Worm (Caenorhabditis elegans) whole organism, L2 larva: ENCODE measurements around the gene mam-2.

Experiments
- C34F6.9 ChIP-seq: fragments of 150-350 bp; optimal IDR thresholded peaks from 2 replicates; lab custom pipeline; 2014; ENCODE audit warnings: missing biosample characterization, missing genetic modification characterization
- F13H6.1 ChIP-seq: sonication (generic microtip); optimal IDR thresholded peaks from 2 replicates; lab custom pipeline; 2016; ENCODE audit warnings: missing genetic modification characterization, missing compliant biosample characterization
- R02D3.7 ChIP-seq: fragments of 150-350 bp; optimal IDR thresholded peaks from 2 replicates; lab custom pipeline; 2014; ENCODE audit warnings: missing biosample characterization, missing genetic modification characterization
- Y55F3AM.14 ChIP-seq: fragments of 200-800 bp; sonication (Bioruptor generic); optimal IDR thresholded peaks from 2 replicates; lab custom pipeline; 2018; ENCODE audit warnings: mild to moderate bottlenecking, missing genetic modification characterization, missing compliant biosample characterization
- ZK546.5 ChIP-seq: sonication (generic microtip); optimal IDR thresholded peaks from 2 replicates; lab custom pipeline; 2017; ENCODE audit warnings: missing biosample characterization, missing genetic modification characterization
- alr-1 ChIP-seq: fragments of 150-350 bp; optimal IDR thresholded peaks from 2 replicates; lab custom pipeline; 2014; ENCODE audit warnings: missing biosample characterization, missing genetic modification characterization
- aly-2 ChIP-seq: fragments of 150-350 bp; optimal IDR thresholded peaks from 2 replicates; lab custom pipeline; 2014; ENCODE audit warnings: missing biosample characterization, missing genetic modification characterization
- ama-1 ChIP-seq: fragments of 150-350 bp; optimal IDR thresholded peaks from 2 replicates; lab custom pipeline; 2018; ENCODE audit warnings: inconsistent platforms
- ceh-16 ChIP-seq: fragments of 150-350 bp; optimal IDR thresholded peaks from 2 replicates; lab custom pipeline; 2014; ENCODE audit warnings: missing biosample characterization, missing genetic modification characterization
- ceh-82 ChIP-seq: fragments of 150-350 bp; optimal IDR thresholded peaks from 2 replicates; lab custom pipeline; 2014; ENCODE audit warnings: missing biosample characterization, missing genetic modification characterization
- crh-2 ChIP-seq: sonication (generic microtip); optimal IDR thresholded peaks from 2 replicates; lab custom pipeline; 2017; ENCODE audit warnings: missing biosample characterization, missing genetic modification characterization
- dmd-4 ChIP-seq: sonication (generic microtip); optimal IDR thresholded peaks from 2 replicates; lab custom pipeline; 2017; ENCODE audit warnings: missing biosample characterization, missing genetic modification characterization
- egl-27 ChIP-seq: sonication (generic microtip); optimal IDR thresholded peaks from 3 replicates; lab custom pipeline; 2017; ENCODE audit warnings: missing biosample characterization, missing genetic modification reagents, missing genetic modification characterization
- elt-1 ChIP-seq: fragments of 150-350 bp; optimal IDR thresholded peaks from 2 replicates; lab custom pipeline; 2014; ENCODE audit warnings: missing biosample characterization, missing genetic modification characterization
- elt-3 ChIP-seq: sonication (generic microtip); optimal IDR thresholded peaks from 2 replicates; lab custom pipeline; 2017; ENCODE audit warnings: missing biosample characterization, missing genetic modification characterization
- fos-1 ChIP-seq: fragments of 150-350 bp; optimal IDR thresholded peaks from 2 replicates; lab custom pipeline; 2014; ENCODE audit warnings: missing biosample characterization, missing genetic modification characterization
- gmeb-1 ChIP-seq: fragments of 150-350 bp; optimal IDR thresholded peaks from 2 replicates; lab custom pipeline; 2014; ENCODE audit warnings: missing biosample characterization, missing genetic modification characterization
- lin-39 ChIP-seq: fragments of 150-350 bp; optimal IDR thresholded peaks from 2 replicates; lab custom pipeline; 2014; ENCODE audit warnings: missing biosample characterization, missing genetic modification reagents, missing genetic modification characterization
- lsy-2 ChIP-seq, 2 experiments: fragments of 150-350 bp in 1 of 2; sonication (generic microtip) in 1 of 2; optimal IDR thresholded peaks; 2 replicates each; lab custom pipeline; 2014 to 2017; ENCODE audit warnings: missing biosample characterization in 2 of 2, missing genetic modification characterization in 2 of 2
- mbf-1 ChIP-seq: sonication (generic microtip); optimal IDR thresholded peaks from 2 replicates; lab custom pipeline; 2017; ENCODE audit warnings: missing biosample characterization, missing genetic modification characterization
- mdl-1 ChIP-seq, 2 experiments: fragments of 150-350 bp in 1 of 2; sonication (generic microtip) in 1 of 2; optimal IDR thresholded peaks; 2 replicates each; lab custom pipeline; 2017; ENCODE audit warnings: missing biosample characterization in 2 of 2, missing genetic modification characterization in 2 of 2
- nhr-11 ChIP-seq: fragments of 150-350 bp; optimal IDR thresholded peaks from 2 replicates; lab custom pipeline; 2014; ENCODE audit warnings: missing biosample characterization, missing genetic modification characterization
- nhr-129 ChIP-seq: fragments of 150-350 bp; optimal IDR thresholded peaks from 2 replicates; lab custom pipeline; 2014; ENCODE audit warnings: missing biosample characterization, missing genetic modification characterization
- nhr-21 ChIP-seq: fragments of 150-350 bp; optimal IDR thresholded peaks from 2 replicates; lab custom pipeline; 2014; ENCODE audit warnings: missing biosample characterization, missing genetic modification characterization
- nhr-23 ChIP-seq: fragments of 150-350 bp; optimal IDR thresholded peaks from 2 replicates; lab custom pipeline; 2014; ENCODE audit warnings: missing biosample characterization, missing genetic modification reagents, missing genetic modification characterization
- nhr-237 ChIP-seq: fragments of 150-350 bp; optimal IDR thresholded peaks from 2 replicates; lab custom pipeline; 2014; ENCODE audit warnings: missing biosample characterization, missing genetic modification characterization
- nhr-25 ChIP-seq: fragments of 150-350 bp; sonication (generic microtip); optimal IDR thresholded peaks from 3 replicates; lab custom pipeline; 2014; ENCODE audit warnings: missing biosample characterization, missing genetic modification characterization
- nhr-6 ChIP-seq: fragments of 150-350 bp; optimal IDR thresholded peaks from 2 replicates; lab custom pipeline; 2014; ENCODE audit warnings: missing biosample characterization, missing genetic modification characterization
- sem-4 ChIP-seq: fragments of 150-350 bp; optimal IDR thresholded peaks from 2 replicates; lab custom pipeline; 2014; ENCODE audit warnings: missing biosample characterization, missing genetic modification reagents, missing genetic modification characterization
- skn-1 ChIP-seq: sonication (generic microtip); optimal IDR thresholded peaks from 2 replicates; lab custom pipeline; 2017; ENCODE audit warnings: missing biosample characterization, missing genetic modification characterization
- sma-3 ChIP-seq: sonication (generic microtip); optimal IDR thresholded peaks from 2 replicates; lab custom pipeline; 2016; ENCODE audit warnings: missing genetic modification reagents, missing genetic modification characterization, missing compliant biosample characterization
- sma-9 ChIP-seq, 2 experiments: fragments of 150-350 bp in 1 of 2; sonication (generic microtip) in 1 of 2; optimal IDR thresholded peaks; 2 replicates each; lab custom pipeline; 2014 to 2016; ENCODE audit warnings: missing genetic modification characterization in 2 of 2, mild to moderate bottlenecking in 1 of 2, missing biosample characterization in 1 of 2, missing compliant biosample characterization in 1 of 2, missing genetic modification reagents in 1 of 2, moderate library complexity in 1 of 2
- snpc-4 ChIP-seq: fragments of 150-350 bp; optimal IDR thresholded peaks from 2 replicates; lab custom pipeline; 2014; ENCODE audit warnings: missing biosample characterization, missing genetic modification characterization
- unc-39 ChIP-seq: fragments of 150-350 bp; optimal IDR thresholded peaks from 2 replicates; lab custom pipeline; 2014; ENCODE audit warnings: missing biosample characterization, missing genetic modification characterization
- unc-55 ChIP-seq: fragments of 150-350 bp; sonication (generic microtip); optimal IDR thresholded peaks from 3 replicates; lab custom pipeline; 2014; ENCODE audit warnings: missing biosample characterization, missing genetic modification reagents, missing genetic modification characterization
- unc-62 ChIP-seq: fragments of 150-350 bp; optimal IDR thresholded peaks from 2 replicates; lab custom pipeline; 2014; ENCODE audit warnings: missing biosample characterization, missing genetic modification reagents, missing genetic modification characterization
- zag-1 ChIP-seq: fragments of 150-350 bp; optimal IDR thresholded peaks from 2 replicates; lab custom pipeline; 2014; ENCODE audit warnings: missing biosample characterization, missing genetic modification characterization
- ztf-1 ChIP-seq: fragments of 200-800 bp; sonication (Bioruptor generic); conservative IDR thresholded peaks from 2 replicates; pipeline ENCODE4 v1.3.6; 2022; ENCODE audit warnings: missing genetic modification characterization, missing compliant biosample characterization

Gene mam-2

DNA sequence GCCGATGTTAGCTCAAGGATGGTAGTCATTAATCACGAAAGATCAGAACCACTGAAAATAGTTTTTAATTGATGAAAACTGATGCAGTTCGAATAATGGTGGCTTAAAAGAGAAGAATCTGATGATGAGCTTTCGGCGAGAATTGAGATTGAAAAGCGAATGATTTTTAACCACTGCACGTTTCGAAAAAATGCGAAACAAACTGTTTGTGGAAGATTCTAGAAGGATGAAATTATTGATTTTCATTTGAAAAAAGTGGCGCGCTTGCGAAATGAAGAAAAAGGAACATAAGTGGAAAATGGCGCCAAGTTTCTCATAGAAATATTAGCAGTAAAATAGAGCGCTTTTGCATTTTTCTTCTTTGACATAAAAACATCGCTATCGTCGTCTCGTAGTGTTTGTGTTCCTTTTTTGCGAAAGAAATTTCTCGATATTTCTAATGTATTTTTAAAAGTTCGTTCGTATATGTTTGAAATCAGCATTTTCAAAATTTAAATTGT lies 11.9 kb downstream of the mam-2 start, which contains the start of gene uba-1 (continued):
- TF ChIP-seq nhr-23 (tag; lab: Kevin White, UChicago) = no peak
- peak; percentile 67 for TF ChIP-seq nhr-25 (tag; lab: Kevin White, UChicago)
- no peak for TF ChIP-seq R02D3.7 (tag; lab: Kevin White, UChicago)
- TF ChIP-seq sma-9 (GFP tag; optimal IDR thresholded peaks at IDR 0.05; lab: Kevin White, UChicago) = no peak
- TF ChIP-seq sma-9 (tag; optimal IDR thresholded peaks at IDR 0.05; lab: Kevin White, UChicago) = no peak

DNA sequence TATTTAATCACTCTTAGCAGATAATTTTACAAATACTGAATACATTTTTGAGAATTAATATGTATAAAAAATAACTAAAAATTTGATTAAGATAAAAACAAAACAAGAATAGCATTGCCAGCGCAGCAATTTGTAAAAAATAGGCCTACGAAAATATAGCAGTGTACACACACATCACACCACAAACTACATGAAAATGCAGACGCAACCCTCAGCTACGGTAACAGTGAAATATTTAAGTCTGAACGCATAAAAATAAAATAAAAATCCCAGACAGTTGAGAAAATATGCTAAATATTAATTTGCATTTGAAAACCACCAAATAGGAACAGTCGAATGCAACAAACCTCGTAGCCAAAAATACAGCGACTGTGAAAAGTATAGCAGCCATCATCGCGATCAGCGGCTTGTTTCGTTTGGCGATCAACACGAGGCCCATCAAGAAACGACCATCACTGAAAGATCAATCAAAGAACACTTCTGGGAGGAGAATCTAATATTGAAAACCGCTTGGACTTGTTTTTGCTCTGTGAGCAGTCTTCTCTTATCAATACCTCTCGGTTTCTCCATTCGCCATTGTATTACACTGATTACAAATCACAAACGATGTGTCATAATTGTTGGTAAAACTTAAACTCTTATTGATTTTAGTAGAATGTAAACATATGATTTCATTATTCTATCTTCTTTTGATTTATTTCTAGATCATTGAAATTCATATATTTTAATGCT lies 15.7 kb downstream of the mam-2 start, which contains the start of gene pyp-1:
Gene pyp-1 (minus strand): TSS at position 439 of the 732 bp plus-strand sequence.
- TF ChIP-seq unc-62 (GFP tag; lab: Kevin White, UChicago) (no peak), unc-39 (tag; lab: Kevin White, UChicago) (no peak), Y55F3AM.14 (no peak), nhr-25 (tag; lab: Kevin White, UChicago) (no peak), ceh-82 (no peak), nhr-11 (tag; lab: Kevin White, UChicago) (no peak), lsy-2 (tag; optimal IDR thresholded peaks at IDR 0.05; lab: Kevin White, UChicago) (peak in 1 of 2 experiments; percentile 69), mbf-1 (tag; lab: Kevin White, UChicago) (no peak), snpc-4 (no peak), egl-27 (tag; lab: Kevin White, UChicago) (no peak), unc-55 (GFP tag; lab: Kevin White, UChicago) (peak; percentile 34), fos-1 (tag; lab: Kevin White, UChicago) (peak; percentile 56), nhr-21 (tag; lab: Kevin White, UChicago) (no peak), mdl-1 (tag; optimal IDR thresholded peaks at IDR 0.05; lab: Kevin White, UChicago) (no peak), ZK546.5 (tag; lab: Kevin White, UChicago) (no peak), nhr-23 (tag; lab: Kevin White, UChicago) (no peak), ama-1 (lab: Kevin White, UChicago) (peak; percentile 33), dmd-4 (no peak), nhr-129 (no peak), skn-1 (tag; lab: Kevin White, UChicago) (no peak), sma-9 (GFP tag; optimal IDR thresholded peaks at IDR 0.05; lab: Kevin White, UChicago) (peak; percentile 22), sma-9 (tag; optimal IDR thresholded peaks at IDR 0.05; lab: Kevin White, UChicago) (no peak), R02D3.7 (tag; lab: Kevin White, UChicago) (no peak)
- TF ChIP-seq, all 48 proteins: peak for 5

DNA sequence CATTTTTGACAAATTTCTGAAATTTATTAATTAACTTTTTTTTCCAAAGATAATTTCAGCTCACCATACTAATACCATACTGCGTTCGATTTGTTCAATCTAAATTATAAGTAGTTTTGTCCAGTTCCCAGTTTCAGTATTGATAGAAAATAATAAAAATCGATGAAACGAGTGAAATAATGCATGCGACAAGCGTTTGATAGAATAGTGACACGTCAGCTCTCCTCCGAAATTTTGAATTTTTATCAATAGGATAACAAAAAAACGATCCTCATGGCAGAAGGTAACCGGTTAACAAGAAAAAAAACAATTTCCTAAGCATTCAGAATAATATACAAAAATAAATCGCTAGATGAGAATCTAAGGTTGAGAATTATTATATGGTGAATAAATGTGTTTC lies 18.8 kb downstream of the mam-2 start, which contains the start of gene C47E12.3:
Gene C47E12.3 (minus strand): TSS at position 101 of the 400 bp plus-strand sequence.
- TF ChIP-seq gmeb-1 (tag; lab: Kevin White, UChicago) (no peak), lin-39 (tag; lab: Kevin White, UChicago) (no peak), Y55F3AM.14 (no peak), fos-1 (tag; lab: Kevin White, UChicago) (no peak), egl-27 (tag; lab: Kevin White, UChicago) (no peak)

DNA sequence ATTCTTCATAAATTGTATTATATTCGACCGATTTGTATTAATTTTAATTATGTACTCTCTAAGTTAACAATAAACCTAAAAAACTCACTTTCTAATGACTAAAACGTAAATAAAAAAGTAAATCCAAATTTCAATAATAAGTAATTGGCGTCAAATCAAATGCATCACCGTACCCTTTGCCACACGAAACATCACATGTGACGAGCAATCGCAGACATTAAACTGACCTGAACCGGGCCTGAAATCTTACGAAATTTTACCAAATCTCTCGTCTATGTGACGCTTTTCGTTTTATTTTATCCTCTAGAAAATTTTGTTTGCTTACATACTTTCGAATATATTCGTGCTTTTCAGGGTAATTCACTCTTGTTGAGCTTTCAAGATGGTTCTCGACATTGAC lies 20.4 kb downstream of the mam-2 start, which contains the start of the genes C47E12.2 and sars-1:
Gene C47E12.2 (minus strand): TSS at position 131 of the 400 bp plus-strand sequence.
Gene sars-1 (plus strand): TSS at position 355 of the 400 bp plus-strand sequence.
- TF ChIP-seq nhr-23 (tag; lab: Kevin White, UChicago) (no peak), ceh-82 (no peak), ztf-1 (GFP tag; lab: Robert Waterston, UW) (no peak), sma-3 (no peak), zag-1 (no peak), unc-62 (GFP tag; lab: Kevin White, UChicago) (no peak), dmd-4 (no peak), lsy-2 (tag; optimal IDR thresholded peaks at IDR 0.05; lab: Kevin White, UChicago) (peak; percentile 58 to 92), unc-55 (GFP tag; lab: Kevin White, UChicago) (no peak), ceh-16 (tag; lab: Kevin White, UChicago) (no peak), crh-2 (peak; percentile 32), elt-3 (tag; lab: Kevin White, UChicago) (no peak), nhr-21 (tag; lab: Kevin White, UChicago) (no peak), ZK546.5 (tag; lab: Kevin White, UChicago) (no peak), snpc-4 (no peak), F13H6.1 (no peak), C34F6.9 (tag; lab: Kevin White, UChicago) (peak; percentile 18), sem-4 (tag; lab: Kevin White, UChicago) (no peak), nhr-6 (no peak), elt-1 (tag; lab: Kevin White, UChicago) (no peak), nhr-237 (no peak), lin-39 (tag; lab: Kevin White, UChicago) (no peak), nhr-25 (tag; lab: Kevin White, UChicago) (no peak), unc-39 (tag; lab: Kevin White, UChicago) (no peak), ama-1 (lab: Kevin White, UChicago) (no peak), aly-2 (tag; lab: Kevin White, UChicago) (no peak), fos-1 (tag; lab: Kevin White, UChicago) (no peak), nhr-11 (tag; lab: Kevin White, UChicago) (no peak), alr-1 (tag; lab: Kevin White, UChicago) (no peak), nhr-129 (peak; percentile 88)
